Worm (Caenorhabditis elegans) whole organism, mixed stage, embryonic: ENCODE measurements around the gene grd-11.

Source experiments
- ces-1 ChIP-seq: fragments of 150-350 bp; optimal IDR thresholded peaks from 2 replicates; lab custom pipeline; 2014; ENCODE audit warnings: missing biosample characterization, missing genetic modification reagents, missing genetic modification characterization
- drap-1 ChIP-seq: fragments of 200-800 bp; sonication (Bioruptor generic); optimal IDR thresholded peaks from 3 replicates; lab custom pipeline; 2018; ENCODE audit warnings: mild to moderate bottlenecking, missing genetic modification characterization, missing compliant biosample characterization
- elt-3 ChIP-seq: fragments of 150-350 bp; optimal IDR thresholded peaks from 2 replicates; lab custom pipeline; 2014; ENCODE audit warnings: missing biosample characterization, missing genetic modification characterization
- nhr-2 ChIP-seq: fragments of 150-350 bp; optimal IDR thresholded peaks from 2 replicates; lab custom pipeline; 2014; ENCODE audit warnings: missing biosample characterization, missing genetic modification characterization
- nhr-237 ChIP-seq: fragments of 150-350 bp; optimal IDR thresholded peaks from 2 replicates; lab custom pipeline; 2014; ENCODE audit warnings: missing biosample characterization, missing genetic modification characterization
- nhr-28 ChIP-seq: fragments of 150-350 bp; optimal IDR thresholded peaks from 2 replicates; lab custom pipeline; 2014; ENCODE audit warnings: missing biosample characterization, missing genetic modification characterization
- nhr-76 ChIP-seq: sonication (generic microtip); optimal IDR thresholded peaks from 2 replicates; lab custom pipeline; 2017; ENCODE audit warnings: missing biosample characterization, missing genetic modification characterization
- pha-4 ChIP-seq: fragments of 150-350 bp; optimal IDR thresholded peaks from 2 replicates; lab custom pipeline; 2018; ENCODE audit warnings: missing biosample characterization, missing genetic modification reagents, missing genetic modification characterization
- snpc-4 ChIP-seq: fragments of 150-350 bp; optimal IDR thresholded peaks from 2 replicates; lab custom pipeline; 2014; ENCODE audit warnings: missing biosample characterization, missing genetic modification characterization
- ztf-11 ChIP-seq: fragments of 150-350 bp; optimal IDR thresholded peaks from 2 replicates; lab custom pipeline; 2014; ENCODE audit warnings: missing biosample characterization, missing genetic modification characterization

DNA sequence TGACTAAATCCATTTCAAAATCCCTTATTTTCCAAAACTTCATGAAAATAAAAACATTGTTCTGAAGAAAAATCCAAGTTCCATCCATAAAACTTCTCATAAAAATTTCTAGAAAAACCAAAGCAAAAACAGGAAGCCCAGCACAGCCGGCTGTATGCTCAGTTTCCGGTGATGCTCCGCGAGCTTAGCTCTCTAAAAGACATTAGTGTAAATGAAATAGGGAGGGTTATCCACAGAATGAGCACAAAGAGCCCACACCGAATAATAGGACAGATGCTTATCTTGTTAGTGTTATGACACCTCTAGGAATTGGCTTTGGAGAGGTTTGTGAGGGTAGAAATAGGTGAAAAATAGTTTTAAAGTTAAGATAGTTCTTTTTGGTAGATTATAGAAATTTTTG lies 18.6 kb upstream of the grd-11 start:
- TF ChIP-seq nhr-28 (tag; lab: Kevin White, UChicago) (no peak), nhr-237 (tag; lab: Kevin White, UChicago) (no peak), snpc-4 (no peak), nhr-2 (tag; lab: Kevin White, UChicago) (no peak), elt-3 (no peak), ces-1 (peak; percentile 76), drap-1 (no peak), pha-4 (no peak), nhr-76 (tag; lab: Kevin White, UChicago) (no peak), ztf-11 (tag; lab: Kevin White, UChicago) (no peak)
